Worm (Caenorhabditis elegans): ENCODE results near the gene srw-142.
"Not testable (repeated sequence)": the region's sequence is repeated elsewhere in the genome, so short reads cannot be mapped to it uniquely, and the experiment has no call there.

Gene srw-142

DNA sequence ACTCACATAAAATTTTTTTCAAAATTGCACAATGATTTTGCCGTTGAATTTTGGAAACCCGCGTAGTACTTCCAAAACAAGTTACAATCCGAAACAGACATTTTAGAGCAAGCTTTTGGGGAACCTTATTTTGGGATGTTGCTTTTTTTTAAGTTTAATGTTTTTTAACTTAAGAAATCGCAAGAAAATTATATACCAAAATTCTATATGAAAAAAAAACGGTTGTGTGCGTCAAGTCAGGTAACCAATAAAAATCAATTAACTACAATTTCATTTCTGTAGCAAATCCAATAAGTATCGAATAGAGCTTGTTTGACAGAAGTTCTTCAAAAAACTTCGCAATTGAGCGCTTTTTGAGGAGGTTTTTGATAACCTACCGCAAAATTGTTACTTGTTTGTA lies 25.2 kb upstream of the srw-142 start, which contains the start of gene srw-117:
Gene srw-117 (minus strand): TSS at position 101 of the 400 bp plus-strand sequence.
- no peak for TF ChIP-seq skn-1 (tag; optimal IDR thresholded peaks at IDR 0.05)
- no peak for TF ChIP-seq elt-1 (tag; optimal IDR thresholded peaks at IDR 0.05)
- no peak for TF ChIP-seq lsy-2 (tag; optimal IDR thresholded peaks at IDR 0.05)
- no peak for TF ChIP-seq lin-13 (GFP tag; optimal IDR thresholded peaks at IDR 0.05)
- no peak for TF ChIP-seq alr-1 (tag; optimal IDR thresholded peaks at IDR 0.05)
- no peak for TF ChIP-seq nhr-6 (tag; optimal IDR thresholded peaks at IDR 0.05)
- no peak for TF ChIP-seq mbf-1 (tag; optimal IDR thresholded peaks at IDR 0.05)
- TF ChIP-seq nhr-77 (tag; optimal IDR thresholded peaks at IDR 0.05): no peak
- TF ChIP-seq nhr-129 (tag; optimal IDR thresholded peaks at IDR 0.05): no peak
- TF ChIP-seq nhr-10 (tag; optimal IDR thresholded peaks at IDR 0.05): no peak
- no peak for TF ChIP-seq nhr-11 (tag; optimal IDR thresholded peaks at IDR 0.05)
- TF ChIP-seq C34F6.9 (tag; optimal IDR thresholded peaks at IDR 0.05): no peak
- no peak for TF ChIP-seq gmeb-1 (tag; optimal IDR thresholded peaks at IDR 0.05)
- TF ChIP-seq ZK546.5 (tag; optimal IDR thresholded peaks at IDR 0.05): no peak
- no peak for TF ChIP-seq aly-2 (tag; optimal IDR thresholded peaks at IDR 0.05)
- TF ChIP-seq unc-55 (GFP tag; optimal IDR thresholded peaks at IDR 0.05): no peak
- no peak for TF ChIP-seq sma-9 (GFP tag; optimal IDR thresholded peaks at IDR 0.05)
- TF ChIP-seq sma-9 (tag; optimal IDR thresholded peaks at IDR 0.05): no peak
- no peak for TF ChIP-seq nhr-12 (tag; optimal IDR thresholded peaks at IDR 0.05)
- TF ChIP-seq nhr-21 (tag; optimal IDR thresholded peaks at IDR 0.05): no peak

DNA sequence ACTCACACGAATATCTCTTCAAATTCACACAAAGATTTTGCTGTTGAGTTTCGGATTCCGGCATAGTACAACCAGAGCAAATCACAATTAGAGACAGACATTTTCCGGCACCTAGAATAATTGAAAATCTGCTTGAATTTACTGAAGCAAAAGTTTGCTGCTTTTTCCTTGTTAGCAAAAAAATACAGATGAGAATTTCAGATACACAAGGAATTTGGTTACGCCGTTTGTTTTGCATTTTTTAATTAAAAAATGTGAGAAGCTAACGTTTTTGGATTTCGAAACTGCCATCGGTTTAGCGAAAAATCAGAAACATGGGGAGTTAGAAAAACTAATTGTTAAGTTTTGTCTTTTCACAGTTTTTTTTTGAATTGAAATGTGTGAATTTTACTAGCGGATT lies 21.9 kb upstream of the srw-142 start, which contains the start of gene srw-118:
Gene srw-118 (minus strand): TSS at position 101 of the 400 bp plus-strand sequence.
- TF ChIP-seq snpc-4 (tag; optimal IDR thresholded peaks at IDR 0.05) (no peak), lin-13 (GFP tag; optimal IDR thresholded peaks at IDR 0.05) (no peak), egl-27 (tag; optimal IDR thresholded peaks at IDR 0.05) (no peak), nhr-237 (tag; optimal IDR thresholded peaks at IDR 0.05) (no peak), mdl-1 (tag; optimal IDR thresholded peaks at IDR 0.05) (no peak), elt-3 (tag; optimal IDR thresholded peaks at IDR 0.05) (no peak), nhr-77 (tag; optimal IDR thresholded peaks at IDR 0.05) (no peak), unc-62 (GFP tag; optimal IDR thresholded peaks at IDR 0.05) (no peak), dmd-4 (tag; optimal IDR thresholded peaks at IDR 0.05) (no peak), skn-1 (tag; optimal IDR thresholded peaks at IDR 0.05) (no peak), sem-4 (tag; optimal IDR thresholded peaks at IDR 0.05) (no peak), zag-1 (tag; optimal IDR thresholded peaks at IDR 0.05) (no peak), lsy-2 (tag; optimal IDR thresholded peaks at IDR 0.05) (no peak), elt-1 (tag; optimal IDR thresholded peaks at IDR 0.05) (no peak), ceh-82 (tag; optimal IDR thresholded peaks at IDR 0.05) (no peak), ama-1 (optimal IDR thresholded peaks at IDR 0.05) (no peak), nhr-25 (tag; optimal IDR thresholded peaks at IDR 0.05) (no peak), ceh-16 (tag; optimal IDR thresholded peaks at IDR 0.05) (no peak), peb-1 (tag; optimal IDR thresholded peaks at IDR 0.05) (no peak)

- TF ChIP-seq nhr-23 (tag; optimal IDR thresholded peaks at IDR 0.05) (no peak), snpc-4 (tag; optimal IDR thresholded peaks at IDR 0.05) (no peak), lsy-2 (tag; optimal IDR thresholded peaks at IDR 0.05) (no peak)
Measured at ce11 chrV:2976287-2976686, 18.2 kb upstream of the srw-142 start, which contains the start of gene srw-124. Gene srw-124, plus strand, starts transcription at chrV:2976587.

DNA sequence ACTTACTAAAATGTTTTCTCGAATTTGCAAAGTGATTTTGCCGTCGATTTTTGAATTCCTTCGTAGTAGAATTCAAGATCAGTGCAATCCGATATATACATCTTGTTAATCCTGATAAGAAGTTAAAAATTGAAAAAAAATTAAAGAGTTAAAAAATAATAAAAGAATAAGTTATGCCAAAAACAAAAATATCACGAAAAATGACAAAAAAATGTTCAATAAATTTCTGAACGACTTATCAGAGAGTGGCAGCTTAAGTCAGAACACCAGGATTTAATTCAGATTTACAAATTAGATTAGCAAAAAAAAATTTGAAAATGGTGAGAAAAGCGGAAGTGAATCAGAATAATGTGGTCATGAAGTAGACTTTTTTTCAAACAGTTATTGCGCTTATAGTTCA lies 17.2 kb upstream of the srw-142 start, which contains the start of gene srw-123:
Gene srw-123 (minus strand): TSS at position 101 of the 400 bp plus-strand sequence.
- not testable (repeated sequence) for TF ChIP-seq elt-3, lsy-2, ztf-4 (tag; optimal IDR thresholded peaks at IDR 0.05)

ce11 chrV:2971307-2971999 lies 13.4 kb upstream of the srw-142 start, which contains the start of gene srw-129:
Gene srw-129, plus strand, starts transcription at chrV:2971949.
- TF ChIP-seq sem-4 (tag; optimal IDR thresholded peaks at IDR 0.05) (no peak), mbf-1 (tag; optimal IDR thresholded peaks at IDR 0.05) (no peak), alr-1 (tag; optimal IDR thresholded peaks at IDR 0.05) (no peak), ceh-16 (tag; optimal IDR thresholded peaks at IDR 0.05) (no peak), ztf-4 (tag; optimal IDR thresholded peaks at IDR 0.05) (no peak), mab-5 (tag; optimal IDR thresholded peaks at IDR 0.05) (no peak), lin-39 (tag; optimal IDR thresholded peaks at IDR 0.05) (no peak), blmp-1 (tag; optimal IDR thresholded peaks at IDR 0.05; ENCODE audit: insufficient read depth) (no peak), aly-2 (tag; optimal IDR thresholded peaks at IDR 0.05) (no peak), R02D3.7 (tag; optimal IDR thresholded peaks at IDR 0.05) (no peak), unc-55 (GFP tag; optimal IDR thresholded peaks at IDR 0.05) (no peak), lin-11 (tag; optimal IDR thresholded peaks at IDR 0.05) (no peak), elt-1 (tag; optimal IDR thresholded peaks at IDR 0.05) (no peak)
